Worm (Caenorhabditis elegans) whole organism, L3 larva: ENCODE data around the gene srh-282.

Source experiments
- R02D3.7 ChIP-seq: fragments of 150-350 bp; optimal IDR thresholded peaks from 2 replicates; lab custom pipeline; 2014; ENCODE audit warnings: missing biosample characterization, missing genetic modification characterization
- ZK546.5 ChIP-seq: sonication (generic microtip); optimal IDR thresholded peaks from 2 replicates; lab custom pipeline; 2017; ENCODE audit warnings: missing biosample characterization, missing genetic modification characterization
- aly-2 ChIP-seq: fragments of 150-350 bp; optimal IDR thresholded peaks from 2 replicates; lab custom pipeline; 2014; ENCODE audit warnings: missing biosample characterization, missing genetic modification characterization
- ama-1 ChIP-seq: fragments of 150-350 bp; optimal IDR thresholded peaks from 2 replicates; lab custom pipeline; 2018
- ceh-16 ChIP-seq: sonication (generic microtip); optimal IDR thresholded peaks from 2 replicates; lab custom pipeline; 2017; ENCODE audit warnings: missing biosample characterization, missing genetic modification characterization
- ceh-28 ChIP-seq: fragments of 150-350 bp; optimal IDR thresholded peaks from 2 replicates; lab custom pipeline; 2014; ENCODE audit warnings: missing biosample characterization, missing genetic modification reagents, missing genetic modification characterization
- ceh-82 ChIP-seq: fragments of 150-350 bp; optimal IDR thresholded peaks from 2 replicates; lab custom pipeline; 2014; ENCODE audit warnings: missing biosample characterization, missing genetic modification characterization
- ceh-9 ChIP-seq: sonication (generic microtip); optimal IDR thresholded peaks from 2 replicates; lab custom pipeline; 2018; ENCODE audit warnings: missing biosample characterization, missing genetic modification characterization
- daf-12 ChIP-seq: fragments of 150-350 bp; optimal IDR thresholded peaks from 2 replicates; lab custom pipeline; 2014; ENCODE audit warnings: missing biosample characterization, missing genetic modification reagents, missing genetic modification characterization
- egl-27 ChIP-seq: sonication (generic microtip); optimal IDR thresholded peaks from 4 replicates; lab custom pipeline; 2017; ENCODE audit warnings: missing biosample characterization, missing genetic modification reagents, missing genetic modification characterization
- egl-5 ChIP-seq: fragments of 150-350 bp; optimal IDR thresholded peaks from 2 replicates; lab custom pipeline; 2017; ENCODE audit warnings: missing biosample characterization, missing genetic modification reagents, missing genetic modification characterization, inconsistent platforms
- elt-1 ChIP-seq: fragments of 150-350 bp; optimal IDR thresholded peaks from 2 replicates; lab custom pipeline; 2014; ENCODE audit warnings: missing biosample characterization, missing genetic modification characterization
- elt-2 ChIP-seq: sonication (generic microtip); optimal IDR thresholded peaks from 2 replicates; lab custom pipeline; 2016; ENCODE audit warnings: missing genetic modification reagents, mild to moderate bottlenecking, missing genetic modification characterization, missing compliant biosample characterization
- elt-3 ChIP-seq, 3 experiments: fragments of 150-350 bp in 1 of 3; sonication (generic microtip) in 2 of 3; optimal IDR thresholded peaks; 2 replicates in 2 of 3; 4 replicates in 1 of 3; lab custom pipeline; 2014 to 2017; ENCODE audit warnings: missing biosample characterization in 3 of 3, missing genetic modification characterization in 3 of 3
- fkh-10 ChIP-seq: sonication (generic microtip); optimal IDR thresholded peaks from 2 replicates; lab custom pipeline; 2017; ENCODE audit warnings: missing biosample characterization, missing genetic modification reagents, missing genetic modification characterization
- fkh-2 ChIP-seq: fragments of 150-350 bp; optimal IDR thresholded peaks from 2 replicates; lab custom pipeline; 2014; ENCODE audit warnings: missing biosample characterization, missing genetic modification reagents, missing genetic modification characterization
- hmg-11 ChIP-seq: sonication (generic microtip); optimal IDR thresholded peaks from 2 replicates; lab custom pipeline; 2016; ENCODE audit warnings: missing genetic modification characterization, missing compliant biosample characterization
- jun-1 ChIP-seq: fragments of 150-350 bp; optimal IDR thresholded peaks from 2 replicates; lab custom pipeline; 2014; ENCODE audit warnings: missing biosample characterization, missing genetic modification reagents, missing genetic modification characterization
- lin-15B ChIP-seq: fragments of 150-350 bp; optimal IDR thresholded peaks from 2 replicates; lab custom pipeline; 2014; ENCODE audit warnings: missing biosample characterization, missing genetic modification characterization
- lin-39 ChIP-seq: fragments of 150-350 bp; optimal IDR thresholded peaks from 2 replicates; lab custom pipeline; 2018; ENCODE audit warnings: missing biosample characterization, missing genetic modification reagents, missing genetic modification characterization
- mdl-1 ChIP-seq: fragments of 150-350 bp; optimal IDR thresholded peaks from 2 replicates; lab custom pipeline; 2014; ENCODE audit warnings: missing biosample characterization, missing genetic modification characterization
- nfya-1 ChIP-seq: sonication (generic microtip); optimal IDR thresholded peaks from 2 replicates; lab custom pipeline; 2017; ENCODE audit warnings: missing genetic modification characterization, mild to moderate bottlenecking, missing compliant biosample characterization, antibody characterized with exemption, moderate library complexity; ENCODE audit not compliant: insufficient read depth
- nhr-11 ChIP-seq: fragments of 150-350 bp; optimal IDR thresholded peaks from 2 replicates; lab custom pipeline; 2014; ENCODE audit warnings: missing biosample characterization, missing genetic modification characterization
- nhr-12 ChIP-seq: fragments of 150-350 bp; optimal IDR thresholded peaks from 2 replicates; lab custom pipeline; 2014; ENCODE audit warnings: missing biosample characterization, missing genetic modification characterization
- nhr-23 ChIP-seq: fragments of 150-350 bp; optimal IDR thresholded peaks from 2 replicates; lab custom pipeline; 2014; ENCODE audit warnings: missing biosample characterization, missing genetic modification reagents, missing genetic modification characterization
- nhr-237 ChIP-seq: fragments of 150-350 bp; optimal IDR thresholded peaks from 2 replicates; lab custom pipeline; 2014; ENCODE audit warnings: missing biosample characterization, missing genetic modification characterization
- nhr-25 ChIP-seq: sonication (generic microtip); optimal IDR thresholded peaks from 2 replicates; lab custom pipeline; 2017; ENCODE audit warnings: missing biosample characterization, missing genetic modification characterization
- nhr-43 ChIP-seq: sonication (generic microtip); optimal IDR thresholded peaks from 2 replicates; lab custom pipeline; 2016; ENCODE audit warnings: mild to moderate bottlenecking, missing genetic modification characterization, missing compliant biosample characterization; ENCODE audit not compliant: poor library complexity, severe bottlenecking
- nhr-67 ChIP-seq: fragments of 150-350 bp; optimal IDR thresholded peaks from 2 replicates; lab custom pipeline; 2014; ENCODE audit warnings: missing biosample characterization, missing genetic modification characterization
- nhr-76 ChIP-seq: fragments of 150-350 bp; sonication (generic microtip); optimal IDR thresholded peaks from 5 replicates; lab custom pipeline; 2014; ENCODE audit warnings: missing biosample characterization, missing genetic modification characterization
- pha-4 ChIP-seq: fragments of 150-350 bp; optimal IDR thresholded peaks from 2 replicates; lab custom pipeline; 2014; ENCODE audit warnings: missing biosample characterization, missing genetic modification reagents, missing genetic modification characterization
- pqm-1 ChIP-seq: fragments of 150-350 bp; optimal IDR thresholded peaks from 2 replicates; lab custom pipeline; 2017; ENCODE audit warnings: missing biosample characterization, missing genetic modification characterization, inconsistent platforms
- skn-1 ChIP-seq: fragments of 150-350 bp; optimal IDR thresholded peaks from 2 replicates; lab custom pipeline; 2014; ENCODE audit warnings: missing biosample characterization, missing genetic modification characterization
- snpc-4 ChIP-seq: fragments of 150-350 bp; optimal IDR thresholded peaks from 2 replicates; lab custom pipeline; 2014; ENCODE audit warnings: missing biosample characterization, missing genetic modification characterization
- tbx-2 ChIP-seq: sonication (generic microtip); optimal IDR thresholded peaks from 2 replicates; lab custom pipeline; 2016; ENCODE audit warnings: mild to moderate bottlenecking, missing genetic modification characterization, missing compliant biosample characterization
- zag-1 ChIP-seq: fragments of 150-350 bp; optimal IDR thresholded peaks from 2 replicates; lab custom pipeline; 2014; ENCODE audit warnings: missing biosample characterization, missing genetic modification characterization
- ztf-11 ChIP-seq: fragments of 150-350 bp; optimal IDR thresholded peaks from 2 replicates; lab custom pipeline; 2014; ENCODE audit warnings: missing biosample characterization, missing genetic modification characterization
- ztf-4 ChIP-seq: fragments of 150-350 bp; optimal IDR thresholded peaks from 2 replicates; lab custom pipeline; 2014; ENCODE audit warnings: missing biosample characterization, missing genetic modification characterization

Gene srh-282

DNA sequence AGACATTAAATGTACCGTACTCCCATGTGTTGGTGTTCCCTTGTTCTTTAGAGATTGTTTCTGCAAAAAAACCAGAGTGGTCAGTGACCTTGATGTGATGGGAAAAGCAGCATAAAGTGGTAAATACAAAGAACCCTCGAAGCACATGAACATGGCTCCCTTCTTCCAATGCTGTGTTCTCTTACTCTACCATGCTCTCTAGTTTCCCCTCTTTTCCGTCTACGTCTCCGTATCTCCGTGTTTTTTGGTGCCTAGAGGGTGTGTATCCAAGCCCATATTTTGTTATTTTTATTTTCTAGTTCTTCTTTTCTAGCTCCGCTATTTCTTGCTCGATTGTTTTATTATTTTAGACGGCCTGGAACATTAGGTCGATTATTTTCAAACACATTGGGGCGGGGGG is 33.4 kb upstream of the srh-282 start:
- no peak for TF ChIP-seq egl-27 (tag; lab: Kevin White, UChicago)
- TF ChIP-seq lin-15B, result peak; percentile 26
- TF ChIP-seq nhr-43, result peak; percentile 34
- TF ChIP-seq lin-39, result peak; percentile 33
- no peak for TF ChIP-seq jun-1 (tag; lab: Kevin White, UChicago)
- TF ChIP-seq hmg-11, result peak; percentile 42
- TF ChIP-seq ceh-16 (tag; lab: Kevin White, UChicago), result no peak
- TF ChIP-seq nfya-1 (tag; lab: Kevin White, UChicago), result peak; percentile 44
- TF ChIP-seq daf-12 (tag; lab: Kevin White, UChicago), result no peak
- TF ChIP-seq ceh-9 (tag; lab: Kevin White, UChicago), result no peak
- TF ChIP-seq egl-5 (tag; lab: Kevin White, UChicago), result peak; percentile 79

DNA sequence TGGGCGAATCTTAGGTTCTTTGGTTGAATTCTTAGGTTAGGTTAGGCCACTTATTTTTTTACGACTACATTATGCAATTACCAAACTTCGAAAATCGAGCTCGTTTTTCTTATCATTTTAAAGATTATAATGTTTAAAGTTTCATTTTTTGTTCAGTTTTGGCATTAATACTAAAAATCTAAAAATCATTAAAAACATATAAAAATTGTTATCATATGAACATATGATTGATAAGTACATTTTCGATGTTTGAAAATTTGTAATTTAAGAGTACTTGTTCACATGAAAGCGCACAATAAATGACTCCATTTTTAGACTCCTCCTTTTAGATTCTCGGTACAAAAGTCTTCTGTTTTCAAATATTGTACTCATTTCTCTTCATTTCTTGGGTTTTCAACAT is 31.9 kb upstream of the srh-282 start:
- TF ChIP-seq fkh-10 (GFP tag; lab: Kevin White, UChicago), result no peak
- TF ChIP-seq nhr-11 (tag; lab: Kevin White, UChicago), result no peak
- no peak for TF ChIP-seq ztf-11 (tag; lab: Kevin White, UChicago)
- no peak for TF ChIP-seq ama-1 (lab: Kevin White, UChicago)
- TF ChIP-seq pha-4 (tag; lab: Kevin White, UChicago), result peak; percentile 18
- TF ChIP-seq mdl-1 (tag; lab: Kevin White, UChicago), result no peak
- no peak for TF ChIP-seq egl-5 (tag; lab: Kevin White, UChicago)
- no peak for TF ChIP-seq elt-1
- peak; percentile 59 for TF ChIP-seq elt-2 (tag; lab: Kevin White, UChicago)
- TF ChIP-seq nhr-76 (tag; lab: Kevin White, UChicago), result no peak
- peak; percentile 86 for TF ChIP-seq pqm-1 (tag; lab: Kevin White, UChicago)

DNA sequence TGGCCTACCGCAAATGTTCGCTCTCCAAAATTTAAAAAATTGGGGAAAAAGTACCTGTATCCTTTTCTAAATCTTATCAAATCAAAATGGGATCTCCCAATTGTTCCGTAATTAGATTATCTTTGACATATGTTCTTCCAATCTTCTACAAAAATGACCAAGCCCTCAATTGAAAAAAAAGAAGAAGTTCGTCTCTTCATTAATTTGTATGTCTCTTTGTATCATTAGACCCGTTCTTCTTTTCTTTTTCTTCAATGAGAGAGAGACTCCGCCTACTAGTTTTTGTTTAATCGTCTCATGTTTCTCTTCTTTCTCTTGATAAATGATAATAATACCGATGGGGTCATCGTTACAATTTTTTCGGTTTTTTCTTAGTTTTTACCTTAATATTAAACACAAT is 30.1 kb upstream of the srh-282 start:
- TF ChIP-seq nhr-23 (tag; lab: Kevin White, UChicago) (peak; percentile 27), snpc-4 (no peak), ceh-28 (tag; lab: Kevin White, UChicago) (no peak), ceh-82 (tag; lab: Kevin White, UChicago) (no peak), ZK546.5 (no peak), nhr-43 (peak; percentile 25)

DNA sequence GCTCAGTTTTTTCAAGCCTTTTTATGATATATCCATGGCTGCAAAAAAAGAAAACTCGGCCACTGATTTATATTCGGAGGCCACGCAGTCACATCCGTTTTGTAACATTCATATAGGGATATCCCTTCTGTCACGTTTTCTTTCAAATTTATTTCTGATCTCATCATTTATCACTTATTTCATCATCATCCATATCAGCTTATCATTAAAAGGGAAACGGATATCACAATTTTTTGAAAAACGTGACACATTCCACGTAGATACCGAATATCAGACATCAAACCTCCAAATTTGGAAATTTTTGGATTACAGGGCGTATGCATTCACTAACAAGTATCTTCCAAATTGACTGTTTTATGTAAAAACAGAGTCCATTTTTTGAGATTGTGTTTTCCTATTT is 29.5 kb upstream of the srh-282 start:
- TF ChIP-seq R02D3.7 (tag; lab: Kevin White, UChicago) (no peak), egl-27 (tag; lab: Kevin White, UChicago) (no peak), nhr-237 (no peak), nhr-23 (tag; lab: Kevin White, UChicago) (peak; percentile 21), nhr-25 (tag; lab: Kevin White, UChicago) (peak; percentile 6), elt-3 (tag; optimal IDR thresholded peaks at IDR 0.05; lab: Kevin White, UChicago) (peak in 2 of 3 experiments; percentile 5 to 12), ceh-82 (tag; lab: Kevin White, UChicago) (no peak), ZK546.5 (no peak), nhr-43 (peak; percentile 44), skn-1 (tag; lab: Kevin White, UChicago) (no peak), aly-2 (tag; lab: Kevin White, UChicago) (no peak), mdl-1 (tag; lab: Kevin White, UChicago) (no peak), nhr-67 (tag; lab: Kevin White, UChicago) (no peak)

DNA sequence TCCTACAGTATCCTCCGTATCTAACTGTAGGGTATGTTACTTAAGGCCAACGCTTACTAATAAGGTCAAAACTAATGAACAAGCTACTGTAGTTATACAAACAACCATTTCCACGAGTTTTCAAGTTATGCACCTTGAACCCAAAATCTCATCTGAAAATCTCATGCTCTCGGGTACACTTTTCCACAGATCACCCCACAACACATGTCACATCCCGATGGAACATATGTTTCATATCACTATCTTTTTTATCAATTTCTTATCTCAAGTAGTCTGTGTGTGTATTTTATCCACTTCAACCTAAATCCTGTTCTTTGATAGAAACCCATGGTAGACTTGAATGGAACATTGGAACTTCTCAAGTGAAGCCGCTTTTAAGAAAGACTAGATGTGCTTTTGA is 27.1 kb upstream of the srh-282 start:
- TF ChIP-seq zag-1 (no peak), nhr-67 (tag; lab: Kevin White, UChicago) (no peak), lin-15B (no peak), ceh-9 (tag; lab: Kevin White, UChicago) (no peak), nfya-1 (tag; lab: Kevin White, UChicago) (no peak), egl-27 (tag; lab: Kevin White, UChicago) (no peak), egl-5 (tag; lab: Kevin White, UChicago) (no peak), elt-1 (no peak), fkh-10 (GFP tag; lab: Kevin White, UChicago) (no peak), ztf-11 (tag; lab: Kevin White, UChicago) (no peak), nhr-23 (tag; lab: Kevin White, UChicago) (no peak), fkh-2 (tag; lab: Kevin White, UChicago) (no peak), ama-1 (lab: Kevin White, UChicago) (no peak), tbx-2 (tag; lab: Kevin White, UChicago) (no peak), skn-1 (tag; lab: Kevin White, UChicago) (no peak), ztf-4 (tag; lab: Kevin White, UChicago) (no peak), hmg-11 (no peak), snpc-4 (no peak), nhr-12 (no peak)
